Fruit fly (Drosophila melanogaster): ENCODE data around the gene CG5567.
A peak's percentile ranks its signal among the peaks of the same experiment; 100 is the strongest.

The CG5567 gene

DNA sequence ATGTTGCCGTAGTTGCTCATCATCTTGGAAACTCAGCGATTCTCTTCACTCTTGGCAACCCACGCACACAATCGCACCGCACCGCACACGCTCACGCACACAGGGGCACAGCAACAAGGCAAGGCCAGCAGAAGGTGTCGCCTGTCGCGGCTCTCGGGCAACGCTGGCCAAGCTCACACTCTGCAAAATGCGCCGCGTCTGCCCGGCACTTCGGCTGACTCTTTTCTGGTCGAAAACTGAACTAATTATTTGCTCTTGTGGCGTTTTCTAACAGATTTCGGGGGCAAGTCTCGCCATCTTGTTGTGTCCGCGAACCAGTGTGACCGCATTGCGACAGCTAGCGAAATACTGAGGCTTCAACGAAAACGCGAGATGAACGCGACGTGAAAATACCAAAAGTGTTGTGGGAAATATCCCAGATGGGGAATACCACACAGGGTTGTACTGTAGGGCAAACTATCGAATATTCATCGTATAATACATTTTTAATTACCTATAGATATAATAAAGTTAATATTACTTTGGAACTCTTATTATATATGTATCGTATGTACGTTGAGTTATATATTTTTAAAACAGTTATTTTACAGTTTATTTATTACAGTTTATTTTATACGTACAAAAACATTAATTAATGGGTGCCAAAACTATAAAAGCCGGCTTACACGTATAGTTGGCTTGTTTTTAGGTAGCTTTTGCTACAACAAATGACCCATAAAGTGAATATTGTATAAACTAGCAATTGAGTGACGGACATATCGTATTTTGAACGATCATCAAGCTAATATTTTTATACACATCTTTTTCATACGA lies 3.0 kb upstream of the CG5567 start, which contains the start of the genes MED19 and CG7430 (continued):
- TF ChIP-seq NC2β (GFP tag; optimal IDR thresholded peaks at IDR 0.05) (no peak), Asciz (GFP tag; optimal IDR thresholded peaks at IDR 0.05) (no peak), NK7.1 (GFP tag; optimal IDR thresholded peaks at IDR 0.05) (no peak), ssp (GFP tag; IDR thresholded peaks at IDR 0.05) (no peak), HHEX (GFP tag; optimal IDR thresholded peaks at IDR 0.05) (peak; percentile 2), Xbp1 (GFP tag; optimal IDR thresholded peaks at IDR 0.05) (peak; percentile 14), CG14050 (GFP tag; IDR thresholded peaks at IDR 0.05) (no peak), Gug (GFP tag; IDR thresholded peaks at IDR 0.05) (no peak), CG7928 (GFP tag; optimal IDR thresholded peaks at IDR 0.05) (peak; percentile 62), luna (GFP tag; optimal IDR thresholded peaks at IDR 0.05) (no peak), Fer3 (tag; optimal IDR thresholded peaks at IDR 0.05) (no peak), Med (GFP tag) (peak; percentile 84), fu2 (GFP tag; optimal IDR thresholded peaks at IDR 0.05) (no peak), Rx (GFP tag; IDR thresholded peaks at IDR 0.05) (no peak), CG6854 (GFP tag; optimal IDR thresholded peaks at IDR 0.05) (peak; percentile 34), H15 (GFP tag; IDR thresholded peaks at IDR 0.05) (no peak), CG12155 (GFP tag; optimal IDR thresholded peaks at IDR 0.05) (no peak), Lim3 (GFP tag; IDR thresholded peaks at IDR 0.05) (no peak), oc (tag; optimal IDR thresholded peaks at IDR 0.05) (no peak), lab (GFP tag; optimal IDR thresholded peaks at IDR 0.05) (no peak), CG11723 (GFP tag; optimal IDR thresholded peaks at IDR 0.05) (no peak), jing (GFP tag; optimal IDR thresholded peaks at IDR 0.05) (no peak), schlank (tag; optimal IDR thresholded peaks at IDR 0.05) (no peak), pnt (GFP tag; optimal IDR thresholded peaks at IDR 0.05) (no peak), H2.0 (GFP tag; IDR thresholded peaks at IDR 0.05) (no peak), CG7963 (GFP tag; IDR thresholded peaks at IDR 0.05; ENCODE audit: partially characterized antibody) (no peak), CG17385 (GFP tag; optimal IDR thresholded peaks at IDR 0.05) (no peak), Kr (GFP tag; optimal IDR thresholded peaks at IDR 0.05) (no peak), nerfin-2 (GFP tag; IDR thresholded peaks at IDR 0.05; ENCODE audit: partially characterized antibody) (no peak), ken (GFP tag; IDR thresholded peaks at IDR 0.05) (no peak), sr (GFP tag; IDR thresholded peaks at IDR 0.05) (peak; percentile 65; the same call in 2 of the 3 replicates), Hr39 (optimal IDR thresholded peaks at IDR 0.05) (no peak), chn (GFP tag; optimal IDR thresholded peaks at IDR 0.05) (no peak), CG10959 (GFP tag; IDR thresholded peaks at IDR 0.05) (no peak), Eip74EF (GFP tag; optimal IDR thresholded peaks at IDR 0.05) (no peak), CG9727 (GFP tag; optimal IDR thresholded peaks at IDR 0.05) (peak; percentile 33), ttk (GFP tag; IDR thresholded peaks at IDR 0.05) (no peak), CG6813 (GFP tag; optimal IDR thresholded peaks at IDR 0.05) (no peak), Poxn (GFP tag; IDR thresholded peaks at IDR 0.05) (no peak), phol (tag; optimal IDR thresholded peaks at IDR 0.05) (peak; percentile 98), aop (GFP tag; IDR thresholded peaks at IDR 0.05) (no peak), tx (GFP tag; optimal IDR thresholded peaks at IDR 0.05) (no peak), PHDP (tag; optimal IDR thresholded peaks at IDR 0.05) (peak; percentile 23), Myb (GFP tag; optimal IDR thresholded peaks at IDR 0.05) (no peak), CG14014 (GFP tag; IDR thresholded peaks at IDR 0.05) (no peak), CG32767 (GFP tag; IDR thresholded peaks at IDR 0.05) (no peak), grn (GFP tag; optimal IDR thresholded peaks at IDR 0.05) (no peak), lilli (GFP tag; optimal IDR thresholded peaks at IDR 0.05) (peak; percentile 6), gsb-n (tag; optimal IDR thresholded peaks at IDR 0.05) (no peak), CG10431 (GFP tag; optimal IDR thresholded peaks at IDR 0.05) (peak; percentile 33)
